Worm (Caenorhabditis elegans): ENCODE results near the gene T27A1.3.

ce11 chrII:572010-572409 is 36.7 kb downstream of the T27A1.3 start, which contains the start of gene mlt-8:
- TF ChIP-seq nhr-25 (tag; optimal IDR thresholded peaks at IDR 0.05), result no peak
- TF ChIP-seq lin-39 (tag; optimal IDR thresholded peaks at IDR 0.05), result no peak
